Comparison of ENCODE assay signal across 3 worm cellular contexts in the genomic region with DNA sequence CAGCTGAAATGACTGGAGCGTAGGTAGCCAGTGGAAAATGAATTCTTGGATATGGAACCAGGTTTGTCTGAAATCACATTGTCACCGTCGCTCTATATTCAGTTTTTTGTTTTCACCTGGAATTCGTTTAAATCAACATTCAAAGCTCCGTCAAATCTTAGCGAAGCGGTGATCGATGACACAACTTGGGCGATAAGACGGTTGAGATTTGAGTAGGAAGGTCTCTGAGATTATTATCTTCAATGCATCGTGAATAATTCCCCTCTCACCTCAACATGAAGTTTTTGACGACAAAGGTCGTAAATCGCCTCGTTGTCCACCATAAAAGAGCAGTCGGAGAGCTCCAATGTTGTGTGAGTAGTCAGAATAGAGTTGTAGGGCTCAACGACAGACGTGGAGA.
TF ChIP-seq lines count a peak whose summit lies in the region.

No protein-coding gene starts in this region.

TF ChIP-seq in whole organism, L1 larva, 84 proteins besides CTCF, POLR2A, EP300 and RAD21:
- TF ChIP-seq lin-13 (GFP tag; optimal IDR thresholded peaks at IDR 0.05; lab: Kevin White, UChicago) (no peak), grh-1 (GFP tag; IDR thresholded peaks at IDR 0.05; lab: Robert Waterston, UW) (no peak), dpl-1 (GFP tag; optimal IDR thresholded peaks at IDR 0.05; lab: Kevin White, UChicago) (no peak), nhr-71 (tag; optimal IDR thresholded peaks at IDR 0.05; lab: Kevin White, UChicago) (no peak), nhr-85 (tag; lab: Kevin White, UChicago) (peak; percentile 8)

TF ChIP-seq in whole organism, L2 larva, 48 proteins besides CTCF, POLR2A, EP300 and RAD21:
- TF ChIP-seq ceh-16 (tag; optimal IDR thresholded peaks at IDR 0.05; lab: Kevin White, UChicago) (peak; percentile 72), mdl-1 (tag; optimal IDR thresholded peaks at IDR 0.05; lab: Kevin White, UChicago) (no peak), elt-1 (tag; optimal IDR thresholded peaks at IDR 0.05; lab: Kevin White, UChicago) (peak; percentile 34)

TF ChIP-seq in whole organism, L3 larva, 47 proteins besides CTCF, POLR2A, EP300 and RAD21:
- TF ChIP-seq sea-2 (GFP tag; optimal IDR thresholded peaks at IDR 0.05; lab: Kevin White, UChicago), result no peak
- TF ChIP-seq ztf-11 (tag; optimal IDR thresholded peaks at IDR 0.05; lab: Kevin White, UChicago), result no peak
- TF ChIP-seq nhr-25 (tag; optimal IDR thresholded peaks at IDR 0.05; lab: Kevin White, UChicago), result peak; percentile 32
- TF ChIP-seq nhr-76 (tag; optimal IDR thresholded peaks at IDR 0.05; lab: Kevin White, UChicago), result no peak
- peak; percentile 81 for TF ChIP-seq elt-1 (tag; optimal IDR thresholded peaks at IDR 0.05; lab: Kevin White, UChicago)
